Worm (Caenorhabditis elegans) whole organism, mixed stage, embryonic: Measurements from ENCODE around the gene srab-25.

Source experiments
- bed-3 ChIP-seq: fragments of 200-800 bp; sonication (Bioruptor generic); optimal IDR thresholded peaks from 3 replicates; lab custom pipeline; 2018; ENCODE audit warnings: mild to moderate bottlenecking, missing genetic modification characterization, moderate library complexity, missing compliant biosample characterization
- blmp-1 ChIP-seq: fragments of 150-350 bp; optimal IDR thresholded peaks from 2 replicates; lab custom pipeline; 2014; ENCODE audit warnings: missing biosample characterization, missing genetic modification characterization
- ceh-39 ChIP-seq: fragments of 150-350 bp; optimal IDR thresholded peaks from 2 replicates; lab custom pipeline; 2014; ENCODE audit warnings: missing biosample characterization, missing genetic modification characterization
- ceh-43 ChIP-seq: fragments of 200-800 bp; sonication (Bioruptor generic); optimal IDR thresholded peaks from 2 replicates; lab custom pipeline; 2018; ENCODE audit warnings: mild to moderate bottlenecking, missing genetic modification characterization, moderate library complexity, missing compliant biosample characterization
- ceh-83 ChIP-seq: fragments of 200-800 bp; sonication (Bioruptor generic); optimal IDR thresholded peaks from 2 replicates; lab custom pipeline; 2018; ENCODE audit warnings: mild to moderate bottlenecking, missing genetic modification characterization, missing compliant biosample characterization
- ces-1 ChIP-seq: fragments of 150-350 bp; optimal IDR thresholded peaks from 2 replicates; lab custom pipeline; 2014; ENCODE audit warnings: missing biosample characterization, missing genetic modification reagents, missing genetic modification characterization
- cnd-1 ChIP-seq: fragments of 200-800 bp; sonication (Bioruptor generic); optimal IDR thresholded peaks from 2 replicates; lab custom pipeline; 2018; ENCODE audit warnings: mild to moderate bottlenecking, missing genetic modification characterization, missing compliant biosample characterization
- drap-1 ChIP-seq: fragments of 200-800 bp; sonication (Bioruptor generic); optimal IDR thresholded peaks from 3 replicates; lab custom pipeline; 2018; ENCODE audit warnings: mild to moderate bottlenecking, missing genetic modification characterization, missing compliant biosample characterization
- elt-1 ChIP-seq: sonication (generic microtip); optimal IDR thresholded peaks from 2 replicates; lab custom pipeline; 2017; ENCODE audit warnings: missing genetic modification characterization, mild to moderate bottlenecking, missing compliant biosample characterization, antibody characterized with exemption, moderate library complexity, borderline replicate concordance; ENCODE audit not compliant: insufficient read depth
- elt-3 ChIP-seq: fragments of 150-350 bp; optimal IDR thresholded peaks from 2 replicates; lab custom pipeline; 2014; ENCODE audit warnings: missing biosample characterization, missing genetic modification characterization
- flh-1 ChIP-seq: fragments of 200-800 bp; sonication (Bioruptor generic); optimal IDR thresholded peaks from 2 replicates; lab custom pipeline; 2018; ENCODE audit warnings: mild to moderate bottlenecking, missing genetic modification characterization, moderate library complexity, missing compliant biosample characterization
- ham-2 ChIP-seq: fragments of 200-800 bp; sonication (Bioruptor generic); optimal IDR thresholded peaks from 2 replicates; lab custom pipeline; 2018; ENCODE audit warnings: mild to moderate bottlenecking, missing genetic modification characterization, missing compliant biosample characterization
- hlh-1 ChIP-seq: fragments of 150-350 bp; optimal IDR thresholded peaks from 2 replicates; lab custom pipeline; 2014; ENCODE audit warnings: missing biosample characterization, missing genetic modification reagents, missing genetic modification characterization
- lin-13 ChIP-seq: fragments of 150-350 bp; optimal IDR thresholded peaks from 2 replicates; lab custom pipeline; 2014; ENCODE audit warnings: missing biosample characterization, missing genetic modification characterization
- lin-32 ChIP-seq: fragments of 200-800 bp; sonication (Bioruptor generic); optimal IDR thresholded peaks from 2 replicates; lab custom pipeline; 2018; ENCODE audit warnings: mild to moderate bottlenecking, missing genetic modification characterization, missing compliant biosample characterization
- lsy-2 ChIP-seq: fragments of 150-350 bp; optimal IDR thresholded peaks from 2 replicates; lab custom pipeline; 2014; ENCODE audit warnings: missing biosample characterization, missing genetic modification characterization
- mab-5 ChIP-seq: fragments of 150-350 bp; optimal IDR thresholded peaks from 2 replicates; lab custom pipeline; 2014; ENCODE audit warnings: missing biosample characterization, missing genetic modification characterization
- mep-1 ChIP-seq: fragments of 150-350 bp; optimal IDR thresholded peaks from 2 replicates; lab custom pipeline; 2017; ENCODE audit warnings: missing biosample characterization, missing genetic modification reagents, missing genetic modification characterization, inconsistent platforms
- mls-2 ChIP-seq: sonication (generic microtip); optimal IDR thresholded peaks from 2 replicates; lab custom pipeline; 2016; ENCODE audit warnings: mild to moderate bottlenecking, missing genetic modification characterization, moderate library complexity, missing compliant biosample characterization
- nhr-12 ChIP-seq: fragments of 150-350 bp; optimal IDR thresholded peaks from 2 replicates; lab custom pipeline; 2014; ENCODE audit warnings: missing biosample characterization, missing genetic modification characterization
- nhr-2 ChIP-seq: fragments of 150-350 bp; optimal IDR thresholded peaks from 2 replicates; lab custom pipeline; 2014; ENCODE audit warnings: missing biosample characterization, missing genetic modification characterization
- nhr-237 ChIP-seq: fragments of 150-350 bp; optimal IDR thresholded peaks from 2 replicates; lab custom pipeline; 2014; ENCODE audit warnings: missing biosample characterization, missing genetic modification characterization
- nhr-28 ChIP-seq: fragments of 150-350 bp; optimal IDR thresholded peaks from 2 replicates; lab custom pipeline; 2014; ENCODE audit warnings: missing biosample characterization, missing genetic modification characterization
- nhr-76 ChIP-seq: sonication (generic microtip); optimal IDR thresholded peaks from 2 replicates; lab custom pipeline; 2017; ENCODE audit warnings: missing biosample characterization, missing genetic modification characterization
- pha-4 ChIP-seq: fragments of 150-350 bp; optimal IDR thresholded peaks from 2 replicates; lab custom pipeline; 2018; ENCODE audit warnings: missing biosample characterization, missing genetic modification reagents, missing genetic modification characterization
- snpc-4 ChIP-seq: fragments of 150-350 bp; optimal IDR thresholded peaks from 2 replicates; lab custom pipeline; 2014; ENCODE audit warnings: missing biosample characterization, missing genetic modification characterization
- sptf-1 ChIP-seq: sonication (generic microtip); optimal IDR thresholded peaks from 2 replicates; lab custom pipeline; 2017; ENCODE audit warnings: mild to moderate bottlenecking, missing genetic modification characterization, moderate library complexity, missing compliant biosample characterization
- tbx-8 ChIP-seq: fragments of 200-800 bp; sonication (Bioruptor generic); optimal IDR thresholded peaks from 2 replicates; lab custom pipeline; 2018; ENCODE audit warnings: mild to moderate bottlenecking, missing genetic modification characterization, moderate library complexity, missing compliant biosample characterization
- unc-120 ChIP-seq: sonication (generic microtip); optimal IDR thresholded peaks from 2 replicates; lab custom pipeline; 2017; ENCODE audit warnings: missing genetic modification characterization, missing compliant biosample characterization; ENCODE audit not compliant: poor library complexity, severe bottlenecking
- unc-39 ChIP-seq: fragments of 150-350 bp; optimal IDR thresholded peaks from 2 replicates; lab custom pipeline; 2014; ENCODE audit warnings: missing biosample characterization, missing genetic modification characterization
- unc-62 ChIP-seq: fragments of 150-350 bp; optimal IDR thresholded peaks from 2 replicates; lab custom pipeline; 2014; ENCODE audit warnings: missing biosample characterization, missing genetic modification reagents, missing genetic modification characterization
- zip-8 ChIP-seq: fragments of 150-350 bp; optimal IDR thresholded peaks from 2 replicates; lab custom pipeline; 2014; ENCODE audit warnings: missing biosample characterization, missing genetic modification characterization
- ztf-11 ChIP-seq: fragments of 150-350 bp; optimal IDR thresholded peaks from 2 replicates; lab custom pipeline; 2014; ENCODE audit warnings: missing biosample characterization, missing genetic modification characterization

Gene srab-25

ce11 chrV:1752496-1752895 lies 11.5 kb upstream of the srab-25 start, which contains the start of gene ZK697.1:
Gene ZK697.1 (plus strand): TSS chrV:1752796.
- TF ChIP-seq tbx-8, result no peak

DNA sequence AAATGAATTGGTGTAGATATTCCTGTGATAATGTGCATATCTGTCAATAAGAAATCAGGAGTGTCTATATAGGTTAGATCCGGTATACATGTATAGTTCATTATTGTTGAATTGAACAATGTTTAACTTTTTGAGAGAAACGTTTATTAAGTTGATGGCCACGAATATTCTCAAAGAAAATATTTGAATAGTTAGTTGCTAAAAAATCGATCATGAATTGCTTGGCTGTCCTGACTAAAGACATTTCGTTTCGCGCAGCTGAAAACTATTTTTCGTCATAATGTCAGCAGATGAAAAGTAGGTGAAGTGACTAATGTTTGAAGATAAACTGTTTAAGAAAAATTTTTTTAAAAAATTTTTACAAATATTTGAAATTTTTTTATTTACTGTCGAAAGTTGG lies 10.5 kb upstream of the srab-25 start, which contains the start of gene srh-199:
Gene srh-199, minus strand, starts transcription at position 101 of the 400 bp plus-strand sequence.
- TF ChIP-seq lin-32 (GFP tag; lab: Kevin White, UChicago), result no peak
- no peak for TF ChIP-seq snpc-4 (tag; lab: Kevin White, UChicago)
- TF ChIP-seq mls-2 (tag; lab: Kevin White, UChicago), result no peak
- no peak for TF ChIP-seq sptf-1 (tag; lab: Kevin White, UChicago)
- TF ChIP-seq nhr-28, result no peak
- no peak for TF ChIP-seq ceh-39 (tag; lab: Kevin White, UChicago)
- TF ChIP-seq blmp-1 (tag; lab: Kevin White, UChicago), result no peak
- TF ChIP-seq, all 35 proteins: peak for 0

DNA sequence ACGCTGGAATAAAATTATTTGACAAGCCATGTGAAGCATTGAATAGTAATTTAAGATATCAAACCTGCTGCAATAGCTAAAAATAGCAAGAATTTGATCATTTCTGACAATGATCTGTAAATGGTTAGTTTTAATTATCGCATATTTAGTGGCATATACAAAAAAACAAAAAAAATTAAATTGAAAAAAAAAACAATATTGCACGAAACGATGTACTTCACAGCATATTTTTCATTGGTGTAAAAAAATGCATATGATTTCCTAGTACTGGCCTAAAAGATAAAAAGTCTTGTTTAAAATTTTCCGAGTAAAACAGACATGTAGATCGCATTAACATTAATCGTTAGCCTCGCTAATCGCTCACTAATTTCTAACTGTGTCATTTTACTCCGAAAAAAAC lies 8.1 kb upstream of the srab-25 start, which contains the start of gene ZK697.8:
Gene ZK697.8, minus strand, starts transcription at position 101 of the 400 bp plus-strand sequence.
- TF ChIP-seq hlh-1 (tag; lab: Kevin White, UChicago), result no peak
- no peak for TF ChIP-seq unc-120 (tag; lab: Kevin White, UChicago)
- TF ChIP-seq tbx-8, result no peak
- TF ChIP-seq lin-13, result no peak
- TF ChIP-seq cnd-1, result no peak
- no peak for TF ChIP-seq nhr-12 (tag; lab: Kevin White, UChicago)
- TF ChIP-seq drap-1 (GFP tag; lab: Kevin White, UChicago), result no peak
- no peak for TF ChIP-seq elt-1 (tag; lab: Kevin White, UChicago)
- no peak for TF ChIP-seq nhr-76 (tag; lab: Kevin White, UChicago)
- TF ChIP-seq mls-2 (tag; lab: Kevin White, UChicago), result no peak
- TF ChIP-seq flh-1 (GFP tag; lab: Kevin White, UChicago), result no peak
- TF ChIP-seq lin-32 (GFP tag; lab: Kevin White, UChicago), result no peak
- TF ChIP-seq nhr-28, result no peak
- TF ChIP-seq ceh-39 (tag; lab: Kevin White, UChicago), result no peak
- no peak for TF ChIP-seq ztf-11 (tag; lab: Kevin White, UChicago)
- TF ChIP-seq, all 35 proteins: peak for 0

ce11 chrV:1743205-1743870 lies 2.4 kb upstream of the srab-25 start, which contains the start of gene nhr-256:
Gene nhr-256 (plus strand): TSS chrV:1743771.
- TF ChIP-seq ham-2 (GFP tag; lab: Kevin White, UChicago), result peak; percentile 65
- peak; percentile 52 for TF ChIP-seq unc-62 (GFP tag; lab: Kevin White, UChicago)
- no peak for TF ChIP-seq ceh-83
- peak; percentile 48 for TF ChIP-seq elt-3 (tag; lab: Kevin White, UChicago)
- no peak for TF ChIP-seq lin-13
- no peak for TF ChIP-seq hlh-1 (tag; lab: Kevin White, UChicago)
- TF ChIP-seq mep-1 (tag; lab: Kevin White, UChicago), result peak; percentile 19
- no peak for TF ChIP-seq bed-3 (GFP tag; lab: Kevin White, UChicago)
- no peak for TF ChIP-seq ceh-43 (GFP tag; lab: Kevin White, UChicago)
- peak; percentile 78 for TF ChIP-seq nhr-12 (tag; lab: Kevin White, UChicago)
- peak; percentile 74 for TF ChIP-seq nhr-28
- TF ChIP-seq zip-8, result no peak
- peak; percentile 55 for TF ChIP-seq ces-1 (GFP tag; lab: Kevin White, UChicago)
- peak; percentile 71 for TF ChIP-seq nhr-237 (tag; lab: Kevin White, UChicago)
- peak; percentile 68 for TF ChIP-seq pha-4 (tag; lab: Kevin White, UChicago)
- TF ChIP-seq flh-1 (GFP tag; lab: Kevin White, UChicago), result no peak
- no peak for TF ChIP-seq lin-32 (GFP tag; lab: Kevin White, UChicago)

DNA sequence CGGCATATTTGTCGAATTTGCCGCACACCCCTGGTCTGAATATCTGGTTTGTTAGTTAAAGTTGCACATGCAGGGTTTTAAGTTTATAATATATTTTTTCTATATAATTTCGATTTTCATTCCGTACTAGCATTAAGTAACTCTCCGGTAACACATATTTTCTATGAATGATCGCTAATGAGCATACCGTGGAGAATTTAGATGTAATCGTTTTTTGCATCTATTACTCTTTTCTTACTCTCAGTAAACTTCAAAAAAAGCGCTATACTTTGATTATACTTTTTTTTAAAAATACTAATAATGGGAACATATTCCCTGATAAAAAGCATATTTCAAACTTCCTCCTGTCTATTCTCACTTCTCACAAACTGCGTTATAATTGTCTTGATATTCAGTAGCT lies 6.4 kb downstream of the srab-25 start, which contains the start of gene str-160:
Gene str-160, plus strand, starts transcription at position 301 of the 400 bp plus-strand sequence.
- TF ChIP-seq bed-3 (GFP tag; lab: Kevin White, UChicago) (no peak), cnd-1 (no peak), unc-39 (tag; lab: Kevin White, UChicago) (no peak), snpc-4 (tag; lab: Kevin White, UChicago) (no peak), mab-5 (no peak), ceh-43 (GFP tag; lab: Kevin White, UChicago) (no peak), elt-1 (tag; lab: Kevin White, UChicago) (no peak), mls-2 (tag; lab: Kevin White, UChicago) (no peak), nhr-2 (tag; lab: Kevin White, UChicago) (no peak), ham-2 (GFP tag; lab: Kevin White, UChicago) (no peak), nhr-12 (tag; lab: Kevin White, UChicago) (no peak), lsy-2 (tag; lab: Kevin White, UChicago) (no peak), blmp-1 (tag; lab: Kevin White, UChicago) (no peak), unc-120 (tag; lab: Kevin White, UChicago) (no peak), lin-13 (no peak), nhr-76 (tag; lab: Kevin White, UChicago) (no peak), unc-62 (GFP tag; lab: Kevin White, UChicago) (no peak), hlh-1 (tag; lab: Kevin White, UChicago) (no peak)
- TF ChIP-seq, all 35 proteins: peak for 0
